Worm (Caenorhabditis elegans) whole organism, young adult: ENCODE measurements around the gene sre-16.

ENCODE experiments used
- D2030.7 ChIP-seq: fragments of 200-800 bp; sonication (Bioruptor generic); IDR thresholded peaks from 2 replicates; pipeline ENCODE4 v1.3.6; 2022; ENCODE audit warnings: missing genetic modification reagents, missing genetic modification characterization, missing compliant biosample characterization
- F22D6.2 ChIP-seq: sonication (generic microtip); optimal IDR thresholded peaks from 2 replicates; lab custom pipeline; 2016; ENCODE audit warnings: mild to moderate bottlenecking, missing genetic modification characterization, missing compliant biosample characterization
- F33H1.4 ChIP-seq: fragments of 200-800 bp; sonication (Bioruptor generic); IDR thresholded peaks from 2 replicates; pipeline ENCODE4 v1.3.6; 2022; ENCODE audit warnings: missing genetic modification reagents, missing genetic modification characterization, missing compliant biosample characterization
- F55B11.4 ChIP-seq: sonication (generic microtip); optimal IDR thresholded peaks from 2 replicates; lab custom pipeline; 2016; ENCODE audit warnings: missing compliant biosample characterization, missing genetic modification characterization, borderline replicate concordance; ENCODE audit not compliant: insufficient read depth
- K12H6.12 ChIP-seq: fragments of 200-800 bp; sonication (Bioruptor generic); optimal IDR thresholded peaks from 2 replicates; lab custom pipeline; 2018; ENCODE audit warnings: mild to moderate bottlenecking, missing genetic modification characterization, missing compliant biosample characterization
- T26A5.8 ChIP-seq: sonication (generic microtip); optimal IDR thresholded peaks from 2 replicates; lab custom pipeline; 2016; ENCODE audit warnings: missing genetic modification characterization, missing compliant biosample characterization
- Y53F4B.3 ChIP-seq: fragments of 200-800 bp; sonication (Bioruptor generic); IDR thresholded peaks from 2 replicates; pipeline ENCODE4 v1.3.6; 2022; ENCODE audit warnings: missing genetic modification reagents, missing genetic modification characterization, missing compliant biosample characterization
- attf-3 ChIP-seq: fragments of 200-800 bp; sonication (Bioruptor generic); conservative IDR thresholded peaks from 2 replicates; pipeline ENCODE4 v1.3.6; 2022; ENCODE audit warnings: missing genetic modification reagents, missing genetic modification characterization, missing compliant biosample characterization
- bed-2 ChIP-seq: fragments of 200-800 bp; sonication (Bioruptor generic); IDR thresholded peaks from 2 replicates; pipeline ENCODE4 v1.3.6; 2022; ENCODE audit warnings: missing genetic modification reagents, missing genetic modification characterization, missing compliant biosample characterization
- ceh-40 ChIP-seq: fragments of 200-800 bp; sonication (Bioruptor generic); IDR thresholded peaks from 2 replicates; pipeline ENCODE4 v1.3.6; 2022; ENCODE audit warnings: missing genetic modification characterization, missing compliant biosample characterization
- chd-7 ChIP-seq: sonication (generic microtip); optimal IDR thresholded peaks from 2 replicates; lab custom pipeline; 2016; ENCODE audit warnings: mild to moderate bottlenecking, missing genetic modification characterization, moderate library complexity, missing compliant biosample characterization
- dpl-1 ChIP-seq: fragments of 150-350 bp; optimal IDR thresholded peaks from 2 replicates; lab custom pipeline; 2014; ENCODE audit warnings: missing biosample characterization, missing genetic modification reagents, missing genetic modification characterization
- efl-1 ChIP-seq: fragments of 150-350 bp; optimal IDR thresholded peaks from 2 replicates; lab custom pipeline; 2014; ENCODE audit warnings: missing biosample characterization, missing genetic modification reagents, missing genetic modification characterization
- egl-44 ChIP-seq: fragments of 200-800 bp; sonication (Bioruptor generic); IDR thresholded peaks from 2 replicates; pipeline ENCODE4 v1.3.6; 2022; ENCODE audit warnings: missing genetic modification reagents, missing genetic modification characterization, missing compliant biosample characterization
- him-1 ChIP-seq: sonication (generic microtip); optimal IDR thresholded peaks from 2 replicates; lab custom pipeline; 2016; ENCODE audit warnings: missing genotype, missing genetic modification reagents, missing genetic modification characterization, missing compliant biosample characterization
- lin-54 ChIP-seq: fragments of 200-800 bp; sonication (Bioruptor generic); optimal IDR thresholded peaks from 2 replicates; lab custom pipeline; 2018; ENCODE audit warnings: mild to moderate bottlenecking, missing genetic modification characterization, missing compliant biosample characterization
- lsl-1 ChIP-seq: fragments of 200-800 bp; sonication (Bioruptor generic); optimal IDR thresholded peaks from 2 replicates; lab custom pipeline; 2018; ENCODE audit warnings: mild to moderate bottlenecking, missing genetic modification characterization, moderate library complexity, missing compliant biosample characterization
- madf-6 ChIP-seq: fragments of 200-800 bp; sonication (Bioruptor generic); IDR thresholded peaks from 2 replicates; pipeline ENCODE4 v1.3.6; 2022; ENCODE audit warnings: missing genetic modification reagents, missing genetic modification characterization, missing compliant biosample characterization
- madf-8 ChIP-seq: fragments of 200-800 bp; sonication (Bioruptor generic); conservative IDR thresholded peaks from 2 replicates; pipeline ENCODE4 v1.3.6; 2022; ENCODE audit warnings: missing genetic modification reagents, missing genetic modification characterization, missing compliant biosample characterization
- nhr-80 ChIP-seq: sonication (generic microtip); optimal IDR thresholded peaks from 2 replicates; lab custom pipeline; 2016; ENCODE audit warnings: missing genetic modification characterization, missing compliant biosample characterization
- snpc-1.3 ChIP-seq: sonication (generic microtip); optimal IDR thresholded peaks from 2 replicates; lab custom pipeline; 2017; ENCODE audit warnings: missing genetic modification characterization, mild to moderate bottlenecking, missing compliant biosample characterization, antibody characterized with exemption, moderate library complexity, missing genotype, missing genetic modification reagents; ENCODE audit not compliant: insufficient read depth
- snpc-4 ChIP-seq, 5 experiments: fragments of 150-350 bp in 1 of 5; sonication (generic microtip) in 4 of 5; optimal IDR thresholded peaks; 2 replicates each; lab custom pipeline; 2014 to 2018; ENCODE audit warnings: missing genetic modification characterization in 5 of 5, missing biosample characterization in 3 of 5, antibody characterized with exemption in 2 of 5, mild to moderate bottlenecking in 2 of 5, missing compliant biosample characterization in 2 of 5, missing genotype in 2 of 5, moderate library complexity in 2 of 5, missing genetic modification reagents in 1 of 5
- sptf-2 ChIP-seq: fragments of 200-800 bp; sonication (Bioruptor generic); optimal IDR thresholded peaks from 2 replicates; lab custom pipeline; 2018; ENCODE audit warnings: mild to moderate bottlenecking, missing genetic modification characterization, missing compliant biosample characterization
- xnd-1 ChIP-seq: sonication (generic microtip); optimal IDR thresholded peaks from 2 replicates; lab custom pipeline; 2016; ENCODE audit warnings: missing genotype, missing genetic modification reagents, missing genetic modification characterization, missing compliant biosample characterization
- ztf-26 ChIP-seq: sonication (generic microtip); optimal IDR thresholded peaks from 2 replicates; lab custom pipeline; 2017; ENCODE audit warnings: missing genetic modification characterization, missing compliant biosample characterization

Gene sre-16

ce11 chrIV:12196608-12197007, 39.3 kb downstream of the sre-16 start:
- TF ChIP-seq attf-3 (GFP tag; lab: Robert Waterston, UW) (no peak), nhr-80 (tag; lab: Kevin White, UChicago) (peak; percentile 42), bed-2 (GFP tag; lab: Robert Waterston, UW) (no peak), T26A5.8 (tag; lab: Kevin White, UChicago) (no peak), sptf-2 (GFP tag; lab: Kevin White, UChicago) (no peak), egl-44 (GFP tag; lab: Robert Waterston, UW) (no peak), F22D6.2 (tag; lab: Kevin White, UChicago) (no peak)
- TF ChIP-seq, all 124 proteins: peak for 1

ce11 chrIV:12194668-12195067, 41.2 kb downstream of the sre-16 start:
- no peak for TF ChIP-seq chd-7 (tag; lab: Kevin White, UChicago)
- TF ChIP-seq snpc-1.3 (tag; lab: Kevin White, UChicago): peak; percentile 60
- peak; percentile 89 for TF ChIP-seq xnd-1 (tag; lab: Kevin White, UChicago)
- no peak for TF ChIP-seq ztf-26 (tag; lab: Kevin White, UChicago)
- peak; percentile 16 for TF ChIP-seq dpl-1 (GFP tag; lab: Kevin White, UChicago)
- peak; percentile 70 for TF ChIP-seq madf-8 (GFP tag; lab: Robert Waterston, UW)
- peak; percentile 91 for TF ChIP-seq F33H1.4 (GFP tag; lab: Robert Waterston, UW)
- peak; percentile 54; the same call in 1 of the 2 replicates for TF ChIP-seq D2030.7 (GFP tag; lab: Robert Waterston, UW)
- TF ChIP-seq lsl-1: peak; percentile 93
- TF ChIP-seq attf-3 (GFP tag; lab: Robert Waterston, UW): peak; percentile 37; the same call in 1 of the 2 replicates
- peak; percentile 41 for TF ChIP-seq snpc-4 (GFP tag; optimal IDR thresholded peaks at IDR 0.05; lab: Kevin White, UChicago)
- TF ChIP-seq snpc-4 (tag; optimal IDR thresholded peaks at IDR 0.05; lab: Kevin White, UChicago): peak in 2 of 4 experiments; percentile 39 to 60
- TF ChIP-seq lin-54 (GFP tag; lab: Kevin White, UChicago): peak; percentile 58
- TF ChIP-seq madf-6: peak; percentile 91
- no peak for TF ChIP-seq nhr-80 (tag; lab: Kevin White, UChicago)
- TF ChIP-seq efl-1 (GFP tag; lab: Kevin White, UChicago): peak; percentile 35
- TF ChIP-seq him-1: peak; percentile 14

ce11 chrIV:12193338-12193737, 42.6 kb downstream of the sre-16 start:
- no peak for TF ChIP-seq ceh-40 (GFP tag; lab: Robert Waterston, UW)
- TF ChIP-seq, all 124 proteins: peak for 0

ce11 chrIV:12192104-12192763, 43.7 kb downstream of the sre-16 start:
- no peak for TF ChIP-seq F55B11.4 (tag; lab: Kevin White, UChicago)
- TF ChIP-seq Y53F4B.3 (GFP tag; lab: Robert Waterston, UW): no peak
- no peak for TF ChIP-seq K12H6.12
- TF ChIP-seq, all 124 proteins: peak for 0
